Worm (Caenorhabditis elegans) whole organism, midembryonic: ENCODE measurements around the gene hrg-10.
A peak's percentile ranks its signal among the peaks of the same experiment; 100 is the strongest.

Experiments
- T22C8.4 ChIP-seq: fragments of 200-800 bp; sonication (Bioruptor generic); IDR thresholded peaks from 2 replicates; pipeline ENCODE4 v1.3.6; 2022; ENCODE audit warnings: missing genetic modification characterization, missing compliant biosample characterization
- cog-1 ChIP-seq: sonication (generic microtip); optimal IDR thresholded peaks from 2 replicates; lab custom pipeline; 2016; ENCODE audit warnings: missing genetic modification characterization, missing compliant biosample characterization
- flt-1 ChIP-seq: fragments of 200-800 bp; sonication (Bioruptor generic); IDR thresholded peaks from 2 replicates; pipeline ENCODE4 v1.3.6; 2022; ENCODE audit warnings: missing genetic modification characterization, missing compliant biosample characterization
- klf-2 ChIP-seq: fragments of 200-800 bp; sonication (Bioruptor generic); conservative IDR thresholded peaks from 2 replicates; pipeline ENCODE4 v1.3.6; 2022; ENCODE audit warnings: missing genetic modification reagents, missing genetic modification characterization, missing compliant biosample characterization
- med-1 ChIP-seq: sonication (generic microtip); optimal IDR thresholded peaks from 2 replicates; lab custom pipeline; 2017; ENCODE audit warnings: missing genetic modification characterization, mild to moderate bottlenecking, missing compliant biosample characterization, antibody characterized with exemption, missing genetic modification reagents; ENCODE audit not compliant: insufficient read depth
- ref-1 ChIP-seq: fragments of 200-800 bp; sonication (Bioruptor generic); conservative IDR thresholded peaks from 2 replicates; pipeline ENCODE4 v1.3.6; 2022; ENCODE audit warnings: missing genetic modification reagents, missing genetic modification characterization, missing compliant biosample characterization
- tab-1 ChIP-seq: fragments of 200-800 bp; sonication (Bioruptor generic); IDR thresholded peaks from 2 replicates; pipeline ENCODE4 v1.3.6; 2022; ENCODE audit warnings: missing genetic modification characterization, missing compliant biosample characterization
- ztf-23 ChIP-seq: fragments of 200-800 bp; sonication (Bioruptor generic); IDR thresholded peaks from 2 replicates; pipeline ENCODE4 v1.3.6; 2022; ENCODE audit warnings: missing genetic modification reagents, missing genetic modification characterization, missing compliant biosample characterization
- ztf-29 ChIP-seq: fragments of 200-800 bp; sonication (Bioruptor generic); IDR thresholded peaks from 2 replicates; pipeline ENCODE4 v1.3.6; 2022; ENCODE audit warnings: missing genetic modification reagents, missing genetic modification characterization, missing compliant biosample characterization

Gene hrg-10

ce11 chrV:18984656-18985055 lies 27.5 kb upstream of the hrg-10 start:
- TF ChIP-seq T22C8.4 (GFP tag; lab: Robert Waterston, UW), result peak; percentile 19

ce11 chrV:18981736-18982135 lies 24.6 kb upstream of the hrg-10 start:
- no peak for TF ChIP-seq T22C8.4 (GFP tag; lab: Robert Waterston, UW)
- TF ChIP-seq ztf-29, result no peak
- no peak for TF ChIP-seq klf-2 (GFP tag; lab: Robert Waterston, UW)
- TF ChIP-seq ztf-23 (GFP tag; lab: Robert Waterston, UW), result no peak
- no peak for TF ChIP-seq flt-1 (GFP tag; lab: Robert Waterston, UW)
- no peak for TF ChIP-seq ref-1 (GFP tag; lab: Robert Waterston, UW)
- no peak for TF ChIP-seq cog-1
- no peak for TF ChIP-seq med-1 (GFP tag; lab: Kevin White, UChicago)
- TF ChIP-seq tab-1 (GFP tag; lab: Robert Waterston, UW), result no peak

ce11 chrV:18980980-18981529 lies 23.9 kb upstream of the hrg-10 start, which contains the start of the genes mrps-35 and sws-1:
mrps-35 (plus strand) TSS chrV:18981306.
sws-1 (minus strand) TSS chrV:18981479.
- TF ChIP-seq klf-2 (GFP tag; lab: Robert Waterston, UW), result 0 out of 2 replicates have a peak, but pooled peaks have one; percentile 49
- TF ChIP-seq cog-1, result no peak
- TF ChIP-seq flt-1 (GFP tag; lab: Robert Waterston, UW), result peak; percentile 57; the same call in 1 of the 2 replicates
- TF ChIP-seq ztf-23 (GFP tag; lab: Robert Waterston, UW), result 0 out of 2 replicates have a peak, but pooled peaks have one; percentile 34
- TF ChIP-seq T22C8.4 (GFP tag; lab: Robert Waterston, UW), result peak; percentile 30; the same call in 1 of the 2 replicates
- TF ChIP-seq ztf-29, result 0 out of 2 replicates have a peak, but pooled peaks have one; percentile 24
- TF ChIP-seq ref-1 (GFP tag; lab: Robert Waterston, UW), result no peak

- peak; percentile 60; the same call in 1 of the 2 replicates for TF ChIP-seq tab-1 (GFP tag; lab: Robert Waterston, UW)
- 0 out of 2 replicates have a peak, but pooled peaks have one; percentile 15 for TF ChIP-seq flt-1 (GFP tag; lab: Robert Waterston, UW)
These were observed 23.0 kb upstream of the hrg-10 start for ce11 chrV:18980091-18980490.

ce11 chrV:18978301-18978700 lies 21.2 kb upstream of the hrg-10 start:
- TF ChIP-seq med-1 (GFP tag; lab: Kevin White, UChicago), result no peak
- no peak for TF ChIP-seq ztf-23 (GFP tag; lab: Robert Waterston, UW)
- no peak for TF ChIP-seq cog-1

- TF ChIP-seq T22C8.4 (GFP tag; lab: Robert Waterston, UW) (no peak), cog-1 (no peak), tab-1 (GFP tag; lab: Robert Waterston, UW) (no peak), ztf-23 (GFP tag; lab: Robert Waterston, UW) (no peak), klf-2 (GFP tag; lab: Robert Waterston, UW) (no peak), ztf-29 (no peak), ref-1 (GFP tag; lab: Robert Waterston, UW) (no peak), med-1 (GFP tag; lab: Kevin White, UChicago) (no peak), flt-1 (GFP tag; lab: Robert Waterston, UW) (no peak)
These were observed 20.8 kb upstream of the hrg-10 start, which contains the start of gene Y39B6A.41 for ce11 chrV:18977876-18978275. Y39B6A.41 (minus strand) TSS chrV:18977976.

- no peak for TF ChIP-seq klf-2 (GFP tag; lab: Robert Waterston, UW)
- no peak for TF ChIP-seq ref-1 (GFP tag; lab: Robert Waterston, UW)
- TF ChIP-seq flt-1 (GFP tag; lab: Robert Waterston, UW), result no peak
- TF ChIP-seq cog-1, result no peak
- TF ChIP-seq ztf-29, result no peak
- no peak for TF ChIP-seq tab-1 (GFP tag; lab: Robert Waterston, UW)
- no peak for TF ChIP-seq med-1 (GFP tag; lab: Kevin White, UChicago)
- TF ChIP-seq ztf-23 (GFP tag; lab: Robert Waterston, UW), result no peak
- no peak for TF ChIP-seq T22C8.4 (GFP tag; lab: Robert Waterston, UW)
These were observed 19.4 kb upstream of the hrg-10 start for ce11 chrV:18976539-18976938.

ce11 chrV:18969590-18970105 lies 12.5 kb upstream of the hrg-10 start, which contains the start of gene Y39B6A.42:
Y39B6A.42 (minus strand) TSS chrV:18969640.
- TF ChIP-seq tab-1 (GFP tag; lab: Robert Waterston, UW), result no peak
- TF ChIP-seq klf-2 (GFP tag; lab: Robert Waterston, UW), result no peak
- TF ChIP-seq cog-1, result no peak
- no peak for TF ChIP-seq med-1 (GFP tag; lab: Kevin White, UChicago)
- no peak for TF ChIP-seq flt-1 (GFP tag; lab: Robert Waterston, UW)
- TF ChIP-seq ztf-23 (GFP tag; lab: Robert Waterston, UW), result no peak
- TF ChIP-seq ztf-29, result no peak
- no peak for TF ChIP-seq T22C8.4 (GFP tag; lab: Robert Waterston, UW)
- no peak for TF ChIP-seq ref-1 (GFP tag; lab: Robert Waterston, UW)

ce11 chrV:18967479-18968056 lies 10.5 kb upstream of the hrg-10 start, which contains the start of gene Y39B6A.43:
Y39B6A.43 (minus strand) TSS chrV:18967829.
- TF ChIP-seq klf-2 (GFP tag; lab: Robert Waterston, UW) (0 out of 2 replicates have a peak, but pooled peaks have one; percentile 17), cog-1 (peak; percentile 84), tab-1 (GFP tag; lab: Robert Waterston, UW) (0 out of 2 replicates have a peak, but pooled peaks have one; percentile 62), ztf-29 (no peak), med-1 (GFP tag; lab: Kevin White, UChicago) (no peak), flt-1 (GFP tag; lab: Robert Waterston, UW) (peak; percentile 88), ref-1 (GFP tag; lab: Robert Waterston, UW) (no peak), T22C8.4 (GFP tag; lab: Robert Waterston, UW) (peak; percentile 54), ztf-23 (GFP tag; lab: Robert Waterston, UW) (peak; percentile 83)
